Fruit fly (Drosophila melanogaster) whole organism, embryonic: ENCODE results near the gene mbc.

Experiments used
- Aef1 ChIP-seq: fragments of 200-800 bp; sonication (Bioruptor generic); IDR thresholded peaks from 3 replicates; pipeline ENCODE4 v1.3.6; 2022; ENCODE audit warnings: missing biosample characterization, missing genetic modification characterization
- Atf-2 ChIP-seq: fragments of 200-800 bp; sonication (Bioruptor generic); optimal IDR thresholded peaks from 2 replicates; lab custom pipeline; 2016; ENCODE audit warnings: missing biosample characterization, missing genetic modification characterization
- Bgb ChIP-seq: fragments of 200-800 bp; sonication (Bioruptor generic); IDR thresholded peaks from 2 replicates; pipeline ENCODE4 v1.3.6; 2022; ENCODE audit warnings: missing biosample characterization, missing genetic modification characterization; ENCODE audit not compliant: partially characterized antibody
- Blimp-1 ChIP-seq: fragments of 200-800 bp; sonication (Bioruptor generic); optimal IDR thresholded peaks from 3 replicates; lab custom pipeline; 2018; ENCODE audit warnings: missing biosample characterization, missing genetic modification characterization, mild to moderate bottlenecking, moderate library complexity, missing genetic modification reagents
- Bteb2 ChIP-seq: fragments of 200-800 bp; sonication (Bioruptor generic); optimal IDR thresholded peaks from 2 replicates; lab custom pipeline; 2016; ENCODE audit warnings: missing biosample characterization, missing genetic modification characterization
- CG10565 ChIP-seq: fragments of 200-800 bp; sonication (Bioruptor generic); optimal IDR thresholded peaks from 3 replicates; lab custom pipeline; 2016; ENCODE audit warnings: missing biosample characterization, mild to moderate bottlenecking, missing genetic modification characterization
- CG10979 ChIP-seq: fragments of 200-800 bp; sonication (Bioruptor generic); optimal IDR thresholded peaks from 2 replicates; lab custom pipeline; 2018; ENCODE audit warnings: missing biosample characterization, mild to moderate bottlenecking, missing genetic modification characterization, moderate library complexity
- CG11504 ChIP-seq: fragments of 200-800 bp; sonication (Bioruptor generic); optimal IDR thresholded peaks from 3 replicates; lab custom pipeline; 2019; ENCODE audit warnings: missing biosample characterization, mild to moderate bottlenecking, missing genetic modification characterization, moderate library complexity
- CG12155 ChIP-seq: fragments of 200-800 bp; sonication (Bioruptor generic); optimal IDR thresholded peaks from 3 replicates; lab custom pipeline; 2016; ENCODE audit warnings: missing biosample characterization, missing genetic modification characterization
- CG12236 ChIP-seq: fragments of 200-800 bp; sonication (Bioruptor generic); optimal IDR thresholded peaks from 2 replicates; lab custom pipeline; 2016; ENCODE audit warnings: missing biosample characterization, missing genetic modification characterization
- CG12942 ChIP-seq: fragments of 200-800 bp; sonication (Bioruptor generic); optimal IDR thresholded peaks from 3 replicates; lab custom pipeline; 2016; ENCODE audit warnings: missing biosample characterization, missing genetic modification characterization
- CG16813 ChIP-seq: fragments of 200-800 bp; sonication (Bioruptor generic); IDR thresholded peaks from 3 replicates; pipeline ENCODE4 v1.3.6; 2022; ENCODE audit warnings: missing biosample characterization, missing genetic modification characterization; ENCODE audit not compliant: partially characterized antibody
- CG32532 ChIP-seq: fragments of 200-800 bp; sonication (Bioruptor generic); IDR thresholded peaks from 2 replicates; pipeline ENCODE4 v1.3.6; 2022; ENCODE audit warnings: missing biosample characterization, missing genetic modification characterization
- CG32772 ChIP-seq: fragments of 200-800 bp; sonication (Bioruptor generic); IDR thresholded peaks from 2 replicates; pipeline ENCODE4 v1.3.6; 2022; ENCODE audit warnings: missing biosample characterization, missing genetic modification characterization
- CG34376 ChIP-seq: fragments of 200-800 bp; sonication (Bioruptor generic); optimal IDR thresholded peaks from 2 replicates; lab custom pipeline; 2018; ENCODE audit warnings: missing biosample characterization, mild to moderate bottlenecking, missing genetic modification characterization
- CG6683 ChIP-seq: fragments of 200-800 bp; sonication (Bioruptor generic); optimal IDR thresholded peaks from 2 replicates; lab custom pipeline; 2017; ENCODE audit warnings: missing biosample characterization, mild to moderate bottlenecking, missing genetic modification characterization, missing genetic modification reagents
- CG7556 ChIP-seq: fragments of 200-800 bp; sonication (Bioruptor generic); optimal IDR thresholded peaks from 2 replicates; lab custom pipeline; 2017; ENCODE audit warnings: missing biosample characterization, mild to moderate bottlenecking, missing genetic modification characterization
- CG8281 ChIP-seq: fragments of 200-800 bp; sonication (Bioruptor generic); optimal IDR thresholded peaks from 2 replicates; lab custom pipeline; 2018; ENCODE audit warnings: missing biosample characterization, mild to moderate bottlenecking, missing genetic modification characterization, moderate library complexity
- CG8290 ChIP-seq, 3 experiments: fragments of 200-800 bp; sonication (Bioruptor generic); optimal IDR thresholded peaks; 2 replicates each; lab custom pipeline; 2016 to 2019; ENCODE audit warnings: missing biosample characterization in 3 of 3, missing genetic modification characterization in 3 of 3, mild to moderate bottlenecking in 2 of 3, moderate library complexity in 1 of 3
- CG9609 ChIP-seq: fragments of 200-800 bp; sonication (Bioruptor generic); optimal IDR thresholded peaks from 3 replicates; lab custom pipeline; 2016; ENCODE audit warnings: missing biosample characterization, missing genetic modification characterization
- Doc2 ChIP-seq: fragments of 200-800 bp; sonication (Bioruptor generic); IDR thresholded peaks from 2 replicates; pipeline ENCODE4 v1.3.6; 2022; ENCODE audit warnings: missing biosample characterization, missing genetic modification characterization
- E2f2 ChIP-seq: fragments of 200-800 bp; sonication (Bioruptor generic); IDR thresholded peaks from 2 replicates; pipeline ENCODE4 v1.3.6; 2022; ENCODE audit warnings: missing biosample characterization, missing genetic modification characterization
- Fer3 ChIP-seq: fragments of 200-800 bp; sonication (Bioruptor generic); optimal IDR thresholded peaks from 2 replicates; lab custom pipeline; 2018; ENCODE audit warnings: missing biosample characterization, mild to moderate bottlenecking, missing genetic modification characterization, moderate library complexity
- Lhr ChIP-seq: fragments of 200-800 bp; sonication (Bioruptor generic); optimal IDR thresholded peaks from 3 replicates; lab custom pipeline; 2017; ENCODE audit warnings: mild to moderate bottlenecking, missing biosample characterization, missing genetic modification reagents, missing genetic modification characterization
- Lim3 ChIP-seq: fragments of 200-800 bp; sonication (Bioruptor generic); IDR thresholded peaks from 2 replicates; pipeline ENCODE4 v1.3.6; 2022; ENCODE audit warnings: missing biosample characterization, missing genetic modification characterization
- Neu2 ChIP-seq: fragments of 200-800 bp; sonication (Bioruptor generic); optimal IDR thresholded peaks from 3 replicates; lab custom pipeline; 2016; ENCODE audit warnings: missing biosample characterization, missing genetic modification characterization, borderline replicate concordance
- Spps ChIP-seq: fragments of 200-800 bp; sonication (Bioruptor generic); optimal IDR thresholded peaks from 2 replicates; lab custom pipeline; 2018; ENCODE audit warnings: missing biosample characterization, mild to moderate bottlenecking, missing genetic modification characterization
- YL-1 ChIP-seq: fragments of 200-800 bp; sonication (Bioruptor generic); optimal IDR thresholded peaks from 3 replicates; lab custom pipeline; 2017; ENCODE audit warnings: missing biosample characterization, mild to moderate bottlenecking, missing genetic modification characterization
- ab ChIP-seq: fragments of 200-800 bp; sonication (Bioruptor generic); optimal IDR thresholded peaks from 2 replicates; lab custom pipeline; 2016; ENCODE audit warnings: missing biosample characterization, missing genetic modification characterization
- chif ChIP-seq, 2 experiments: fragments of 200-800 bp; sonication (Bioruptor generic); optimal IDR thresholded peaks; 3 replicates each; lab custom pipeline; 2016; ENCODE audit warnings: missing biosample characterization in 2 of 2, missing genetic modification characterization in 2 of 2
- corto ChIP-seq: fragments of 200-800 bp; sonication (Bioruptor generic); optimal IDR thresholded peaks from 2 replicates; lab custom pipeline; 2016; ENCODE audit warnings: missing biosample characterization, mild to moderate bottlenecking, missing genetic modification characterization, moderate library complexity
- crp ChIP-seq, 2 experiments: fragments of 200-800 bp; sonication (Bioruptor generic); optimal IDR thresholded peaks; 2 replicates in 1 of 2; 3 replicates in 1 of 2; lab custom pipeline; 2017; ENCODE audit warnings: missing biosample characterization in 2 of 2, missing genetic modification characterization in 2 of 2, mild to moderate bottlenecking in 1 of 2, moderate library complexity in 1 of 2
- cwo ChIP-seq: fragments of 200-800 bp; sonication (Bioruptor generic); optimal IDR thresholded peaks from 3 replicates; lab custom pipeline; 2017; ENCODE audit warnings: missing biosample characterization, missing genetic modification characterization, mild to moderate bottlenecking, moderate library complexity, missing genetic modification reagents
- danr ChIP-seq: fragments of 200-800 bp; sonication (Bioruptor generic); IDR thresholded peaks from 2 replicates; pipeline ENCODE4 v1.3.6; 2022; ENCODE audit warnings: missing biosample characterization, missing genetic modification characterization
- disco-r ChIP-seq: fragments of 200-800 bp; sonication (Bioruptor generic); optimal IDR thresholded peaks from 2 replicates; lab custom pipeline; 2016; ENCODE audit warnings: missing biosample characterization, missing genetic modification characterization
- dysf ChIP-seq: fragments of 200-800 bp; sonication (Bioruptor generic); IDR thresholded peaks from 3 replicates; pipeline ENCODE4 v1.3.6; 2022; ENCODE audit warnings: missing biosample characterization, missing genetic modification characterization
- exex ChIP-seq: fragments of 200-800 bp; sonication (Bioruptor generic); optimal IDR thresholded peaks from 4 replicates; lab custom pipeline; 2018; ENCODE audit warnings: missing biosample characterization, mild to moderate bottlenecking, missing genetic modification characterization, moderate library complexity
- fd96Cb ChIP-seq: fragments of 200-800 bp; sonication (Bioruptor generic); optimal IDR thresholded peaks from 2 replicates; lab custom pipeline; 2018; ENCODE audit warnings: missing biosample characterization, mild to moderate bottlenecking, missing genetic modification characterization, moderate library complexity
- gcm ChIP-seq: fragments of 200-800 bp; sonication (Bioruptor generic); optimal IDR thresholded peaks from 2 replicates; lab custom pipeline; 2019; ENCODE audit warnings: missing biosample characterization, mild to moderate bottlenecking, missing genetic modification characterization, moderate library complexity
- ham ChIP-seq: fragments of 200-800 bp; sonication (Bioruptor generic); IDR thresholded peaks from 2 replicates; pipeline ENCODE4 v1.3.6; 2022; ENCODE audit warnings: missing biosample characterization, missing genetic modification characterization
- hbn ChIP-seq: fragments of 200-800 bp; sonication (Bioruptor generic); IDR thresholded peaks from 2 replicates; pipeline ENCODE4 v1.3.6; 2022; ENCODE audit warnings: missing biosample characterization, missing genetic modification characterization; ENCODE audit not compliant: partially characterized antibody
- hth ChIP-seq: fragments of >200 bp; optimal IDR thresholded peaks from 2 replicates; lab custom pipeline; 2017; ENCODE audit warnings: inconsistent platforms
- jing ChIP-seq: fragments of 200-800 bp; sonication (Bioruptor generic); optimal IDR thresholded peaks from 2 replicates; lab custom pipeline; 2018; ENCODE audit warnings: missing biosample characterization, mild to moderate bottlenecking, missing genetic modification characterization
- lola ChIP-seq, 3 experiments: fragments of >200 bp in 2 of 3; fragments of 200-800 bp in 1 of 3; sonication (Bioruptor generic) in 1 of 3; optimal IDR thresholded peaks; 2 replicates each; lab custom pipeline; 2017 to 2019; ENCODE audit warnings: missing biosample characterization in 3 of 3, missing genetic modification characterization in 3 of 3, mild to moderate bottlenecking in 1 of 3, moderate library complexity in 1 of 3
- mam ChIP-seq: fragments of 200-800 bp; sonication (Bioruptor generic); optimal IDR thresholded peaks from 3 replicates; lab custom pipeline; 2016; ENCODE audit warnings: missing biosample characterization, missing genetic modification characterization
- nmo ChIP-seq: fragments of 200-800 bp; sonication (Bioruptor generic); optimal IDR thresholded peaks from 2 replicates; lab custom pipeline; 2018; ENCODE audit warnings: missing biosample characterization, mild to moderate bottlenecking, missing genetic modification characterization, moderate library complexity
- peb ChIP-seq: fragments of 200-800 bp; sonication (Bioruptor generic); IDR thresholded peaks from 2 replicates; pipeline ENCODE4 v1.3.6; 2022; ENCODE audit warnings: missing biosample characterization, missing genetic modification characterization
- pnt ChIP-seq: fragments of 200-800 bp; sonication (Bioruptor generic); optimal IDR thresholded peaks from 3 replicates; lab custom pipeline; 2016; ENCODE audit warnings: missing biosample characterization, missing genetic modification characterization
- sens-2 ChIP-seq: fragments of 200-800 bp; sonication (Bioruptor generic); IDR thresholded peaks from 2 replicates; pipeline ENCODE4 v1.3.6; 2022; ENCODE audit warnings: missing biosample characterization, missing genetic modification characterization
- shn ChIP-seq: fragments of 200-800 bp; sonication (Bioruptor generic); optimal IDR thresholded peaks from 3 replicates; lab custom pipeline; 2016; ENCODE audit warnings: missing biosample characterization, missing genetic modification characterization

The mbc gene

DNA sequence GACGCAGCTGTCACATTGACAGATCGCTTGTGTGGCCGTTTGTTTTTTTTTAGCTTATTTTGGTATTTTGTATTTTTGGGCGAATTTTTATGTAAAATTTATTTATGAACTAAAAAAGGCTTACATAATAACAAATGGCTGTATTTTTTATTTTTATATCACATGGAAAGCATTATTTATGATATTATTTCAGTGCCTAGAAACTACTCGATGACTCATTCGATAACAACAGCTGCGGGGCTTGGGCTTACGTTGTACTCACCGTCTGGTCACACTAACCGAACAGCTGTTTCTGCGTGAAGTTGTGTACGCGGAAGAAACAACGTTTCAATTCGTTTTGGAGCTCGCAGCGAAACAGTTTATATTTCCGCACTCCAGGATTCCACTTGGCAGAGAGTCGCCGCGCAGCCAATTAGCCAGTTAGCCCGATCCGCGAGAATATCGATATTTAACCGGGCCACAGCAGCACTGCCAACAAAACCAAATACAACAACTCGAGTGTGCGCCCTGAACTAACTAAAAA, 48.5 kb upstream of the mbc start, which contains the start of the genes Hmgcr and Rpn9 (continued):
- TF ChIP-seq pnt (GFP tag; lab: Kevin White, UChicago) (no peak), CG16813 (no peak), Fer3 (tag; lab: Kevin White, UChicago) (peak; percentile 3), CG10979 (tag; lab: Kevin White, UChicago) (no peak), hbn (GFP tag; lab: Robert Waterston, UW) (no peak), ham (no peak), CG32532 (GFP tag; lab: Robert Waterston, UW) (no peak), CG34376 (peak; percentile 21), cwo (GFP tag; lab: Kevin White, UChicago) (no peak), Atf-2 (GFP tag; lab: Kevin White, UChicago) (no peak), Doc2 (GFP tag; lab: Robert Waterston, UW) (no peak), Bgb (GFP tag; lab: Robert Waterston, UW) (peak; percentile 31; the same call in 1 of the 2 replicates), CG12155 (GFP tag; lab: Kevin White, UChicago) (no peak), exex (tag; lab: Kevin White, UChicago) (peak; percentile 17), nmo (GFP tag; lab: Kevin White, UChicago) (peak; percentile 67), shn (peak; percentile 27), CG8290 (GFP tag; optimal IDR thresholded peaks at IDR 0.05; lab: Kevin White, UChicago) (peak; percentile 8), CG8290 (tag; optimal IDR thresholded peaks at IDR 0.05; lab: Kevin White, UChicago) (peak in 1 of 2 experiments; percentile 47), CG32772 (GFP tag; lab: Robert Waterston, UW) (no peak), sens-2 (GFP tag; lab: Robert Waterston, UW) (no peak), corto (no peak), crp (GFP tag; optimal IDR thresholded peaks at IDR 0.05; lab: Kevin White, UChicago) (peak; percentile 85 to 98), YL-1 (GFP tag; lab: Kevin White, UChicago) (peak; percentile 87), chif (GFP tag; optimal IDR thresholded peaks at IDR 0.05; lab: Kevin White, UChicago) (no peak), ab (no peak), lola (GFP tag; optimal IDR thresholded peaks at IDR 0.05; lab: Kevin White, UChicago) (no peak), hth (no peak), gcm (GFP tag; lab: Kevin White, UChicago) (peak; percentile 30), mam (GFP tag; lab: Kevin White, UChicago) (no peak), disco-r (GFP tag; lab: Kevin White, UChicago) (no peak), fd96Cb (tag; lab: Kevin White, UChicago) (no peak), CG7556 (no peak), peb (no peak), Lim3 (no peak), CG8281 (no peak), CG12236 (GFP tag; lab: Kevin White, UChicago) (no peak), dysf (GFP tag; lab: Robert Waterston, UW) (no peak), CG9609 (GFP tag; lab: Kevin White, UChicago) (no peak), CG11504 (peak; percentile 51), danr (GFP tag; lab: Robert Waterston, UW) (no peak), Spps (no peak), E2f2 (peak; percentile 25; the same call in 1 of the 2 replicates), CG6683 (GFP tag; lab: Kevin White, UChicago) (no peak), Neu2 (GFP tag; lab: Kevin White, UChicago) (no peak), Bteb2 (GFP tag; lab: Kevin White, UChicago) (no peak), Aef1 (GFP tag; lab: Robert Waterston, UW) (no peak), Lhr (GFP tag; lab: Kevin White, UChicago) (peak; percentile 79), Blimp-1 (GFP tag; lab: Kevin White, UChicago) (peak; percentile 11), CG10565 (GFP tag; lab: Kevin White, UChicago) (no peak), CG12942 (no peak), jing (GFP tag; lab: Kevin White, UChicago) (no peak)
